Fruit fly (Drosophila melanogaster): ENCODE results near the gene CG31624.

CG31624 gene

dm6 chr2L:21196511-21196910 lies 3.7 kb downstream of the CG31624 start:
- TF ChIP-seq Ets96B (tag; optimal IDR thresholded peaks at IDR 0.05), result peak; percentile 38
- peak; percentile 19 for TF ChIP-seq svp (GFP tag)
- no peak for TF ChIP-seq CG6792 (GFP tag; optimal IDR thresholded peaks at IDR 0.05)
- TF ChIP-seq CG3032 (tag; optimal IDR thresholded peaks at IDR 0.05), result peak; percentile 31
- peak; percentile 18 for TF ChIP-seq CG6276 (GFP tag; optimal IDR thresholded peaks at IDR 0.05)
- no peak for TF ChIP-seq CG6163 (GFP tag; IDR thresholded peaks at IDR 0.05)
- peak; percentile 30; the same call in 1 of the 2 replicates for TF ChIP-seq Gug (GFP tag; IDR thresholded peaks at IDR 0.05)
- no peak for TF ChIP-seq CG6808 (GFP tag; optimal IDR thresholded peaks at IDR 0.05)
- no peak for TF ChIP-seq Eip93F (GFP tag; optimal IDR thresholded peaks at IDR 0.05)
- TF ChIP-seq CG9139 (GFP tag; optimal IDR thresholded peaks at IDR 0.05), result no peak
- no peak for TF ChIP-seq salr (GFP tag; optimal IDR thresholded peaks at IDR 0.05)
- peak; percentile 26; the same call in 1 of the 2 replicates for TF ChIP-seq CG15336 (GFP tag; IDR thresholded peaks at IDR 0.05)
- no peak for TF ChIP-seq Sox102F (GFP tag; optimal IDR thresholded peaks at IDR 0.05)
- peak; percentile 29 for TF ChIP-seq fkh (GFP tag; optimal IDR thresholded peaks at IDR 0.05)
- no peak; the same call in 2 of the 3 replicates for TF ChIP-seq CG8119 (GFP tag; IDR thresholded peaks at IDR 0.05)
- no peak for TF ChIP-seq CG11762 (GFP tag; optimal IDR thresholded peaks at IDR 0.05; ENCODE audit: insufficient read depth)
- no peak for TF ChIP-seq Hr38 (GFP tag; optimal IDR thresholded peaks at IDR 0.05)
- TF ChIP-seq Eip75B (GFP tag; optimal IDR thresholded peaks at IDR 0.05), result no peak
- peak; percentile 18 for TF ChIP-seq Sox14 (GFP tag; optimal IDR thresholded peaks at IDR 0.05)
- no peak for TF ChIP-seq CG7368 (GFP tag; optimal IDR thresholded peaks at IDR 0.05)
- TF ChIP-seq vri (GFP tag; optimal IDR thresholded peaks at IDR 0.05), result no peak
- TF ChIP-seq spab (GFP tag; optimal IDR thresholded peaks at IDR 0.05), result no peak
- TF ChIP-seq CG10631 (GFP tag; optimal IDR thresholded peaks at IDR 0.05), result peak; percentile 16
- peak; percentile 75 for TF ChIP-seq Eip78C (GFP tag)
- TF ChIP-seq CG34406 (GFP tag; optimal IDR thresholded peaks at IDR 0.05), result no peak
- TF ChIP-seq net (GFP tag; optimal IDR thresholded peaks at IDR 0.05), result peak; percentile 14
- no peak for TF ChIP-seq lz (GFP tag; optimal IDR thresholded peaks at IDR 0.05)
- TF ChIP-seq CG8632 (GFP tag; optimal IDR thresholded peaks at IDR 0.05), result no peak
- peak; percentile 25 for TF ChIP-seq acj6 (GFP tag; optimal IDR thresholded peaks at IDR 0.05)
- 0 out of 3 replicates have a peak, but pooled peaks have one; percentile 18 for TF ChIP-seq eg (GFP tag; IDR thresholded peaks at IDR 0.05)
- TF ChIP-seq cyc (GFP tag; optimal IDR thresholded peaks at IDR 0.05), result no peak
- peak; percentile 25 for TF ChIP-seq esn (GFP tag; optimal IDR thresholded peaks at IDR 0.05)
- TF ChIP-seq achi (GFP tag; optimal IDR thresholded peaks at IDR 0.05), result peak; percentile 33
- TF ChIP-seq fd85E (GFP tag; optimal IDR thresholded peaks at IDR 0.05), result no peak
- no peak for TF ChIP-seq CG16779 (tag; optimal IDR thresholded peaks at IDR 0.05)
- TF ChIP-seq CG11294 (GFP tag; IDR thresholded peaks at IDR 0.05), result no peak
- TF ChIP-seq CG1621 (tag; optimal IDR thresholded peaks at IDR 0.05), result no peak
- peak; percentile 34 for TF ChIP-seq pdm3 (GFP tag; optimal IDR thresholded peaks at IDR 0.05)
- TF ChIP-seq CG4318 (GFP tag; optimal IDR thresholded peaks at IDR 0.05), result peak; percentile 35
- no peak for TF ChIP-seq dsx (GFP tag; optimal IDR thresholded peaks at IDR 0.05; ENCODE audit: poor library complexity, severe bottlenecking)
- no peak for TF ChIP-seq CG31627 (GFP tag; optimal IDR thresholded peaks at IDR 0.05)
- TF ChIP-seq CG8319 (GFP tag; optimal IDR thresholded peaks at IDR 0.05), result no peak
- TF ChIP-seq CG6854 (GFP tag; optimal IDR thresholded peaks at IDR 0.05), result no peak
- TF ChIP-seq Smox (GFP tag; optimal IDR thresholded peaks at IDR 0.05), result peak; percentile 26
- no peak for TF ChIP-seq fd59A (GFP tag; optimal IDR thresholded peaks at IDR 0.05)
- TF ChIP-seq Blimp-1 (GFP tag; optimal IDR thresholded peaks at IDR 0.05), result no peak
- TF ChIP-seq Hr4 (GFP tag; optimal IDR thresholded peaks at IDR 0.05), result peak; percentile 53
- peak; percentile 43 for TF ChIP-seq OdsH (GFP tag; optimal IDR thresholded peaks at IDR 0.05)
- no peak for TF ChIP-seq Sox15 (GFP tag; optimal IDR thresholded peaks at IDR 0.05)
- peak; percentile 65 for TF ChIP-seq Hr39 (GFP tag; optimal IDR thresholded peaks at IDR 0.05)
- peak; percentile 37 for TF ChIP-seq CG3919 (GFP tag; optimal IDR thresholded peaks at IDR 0.05)
- no peak for TF ChIP-seq CG10669 (GFP tag; optimal IDR thresholded peaks at IDR 0.05)
- TF ChIP-seq topi (GFP tag; optimal IDR thresholded peaks at IDR 0.05), result peak; percentile 25
